Fruit fly (Drosophila melanogaster) Kc167 (cell line): ENCODE results near the gene CG46427.

ENCODE experiments used
- Myc ChIP-seq: fragments of >200 bp; optimal IDR thresholded peaks from 2 replicates; lab custom pipeline; 2017; ENCODE audit warnings: missing external identifiers
- Sin3A ChIP-seq: fragments of >200 bp; optimal IDR thresholded peaks from 2 replicates; lab custom pipeline; 2018; ENCODE audit warnings: missing external identifiers
- h ChIP-seq: fragments of >200 bp; optimal IDR thresholded peaks from 3 replicates; lab custom pipeline; 2018; ENCODE audit warnings: missing external identifiers
- insv ChIP-seq: fragments of >200 bp; optimal IDR thresholded peaks from 3 replicates; lab custom pipeline; 2018; ENCODE audit warnings: missing external identifiers
- psq ChIP-seq: fragments of >200 bp; optimal IDR thresholded peaks from 2 replicates; lab custom pipeline; 2017; ENCODE audit warnings: missing external identifiers
- ttk ChIP-seq: sonication (Bioruptor generic); optimal IDR thresholded peaks from 2 replicates; lab custom pipeline; 2017; ENCODE audit warnings: missing external identifiers

DNA sequence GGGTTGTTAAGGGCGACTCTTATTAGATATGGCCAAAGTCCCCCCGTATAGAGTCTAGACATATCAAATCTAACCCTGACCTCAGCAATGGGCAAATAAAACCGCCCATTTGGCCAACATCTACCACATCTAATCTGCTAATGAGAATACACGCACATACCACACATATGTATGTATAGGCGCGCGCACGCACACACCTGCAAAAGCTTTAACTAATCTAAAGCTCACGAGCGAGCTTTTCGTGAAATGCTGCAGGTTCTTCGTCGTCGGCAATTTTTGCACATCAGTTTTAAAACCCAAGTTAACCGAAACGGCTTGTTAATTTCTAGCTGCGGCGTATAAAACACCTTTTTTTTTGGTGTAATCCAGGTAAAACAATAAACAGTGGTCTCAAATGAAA lies 4.8 kb upstream of the CG46427 start:
- TF ChIP-seq Myc (lab: Kevin White, UChicago) (no peak), psq (lab: Kevin White, UChicago) (no peak), ttk (lab: Kevin White, UChicago) (no peak), h (no peak), insv (lab: Kevin White, UChicago) (no peak), Sin3A (lab: Kevin White, UChicago) (no peak)
